Worm (Caenorhabditis elegans): ENCODE measurements around the gene ZC395.4.

Gene ZC395.4

ce11 chrIII:5230415-5230814, 39.5 kb upstream of the ZC395.4 start, which contains the start of gene prmt-5 (continued):
- TF ChIP-seq F37D6.2 (tag; optimal IDR thresholded peaks at IDR 0.05) (no peak), lir-3 (tag; optimal IDR thresholded peaks at IDR 0.05) (no peak), daf-8 (GFP tag; IDR thresholded peaks at IDR 0.05) (no peak), ctbp-1 (GFP tag; IDR thresholded peaks at IDR 0.05) (peak; percentile 45; the same call in 1 of the 2 replicates), Y75B8A.6 (GFP tag; IDR thresholded peaks at IDR 0.05) (peak; percentile 77), php-3 (GFP tag; IDR thresholded peaks at IDR 0.05) (no peak), unc-130 (GFP tag; optimal IDR thresholded peaks at IDR 0.05) (peak; percentile 45), hlh-30 (tag; optimal IDR thresholded peaks at IDR 0.05; ENCODE audit: insufficient read depth) (no peak), pqm-1 (tag; optimal IDR thresholded peaks at IDR 0.05) (no peak), F44E2.7 (GFP tag; IDR thresholded peaks at IDR 0.05) (0 out of 2 replicates have a peak, but pooled peaks have one; percentile 4), F49E8.2 (tag; optimal IDR thresholded peaks at IDR 0.05; ENCODE audit: borderline replicate concordance) (peak; percentile 50), lin-38 (GFP tag; IDR thresholded peaks at IDR 0.05) (peak; percentile 79), ama-1 (optimal IDR thresholded peaks at IDR 0.05) (peak; percentile 93), ceh-20 (GFP tag; IDR thresholded peaks at IDR 0.05) (0 out of 2 replicates have a peak, but pooled peaks have one; percentile 8), mxl-3 (GFP tag; optimal IDR thresholded peaks at IDR 0.05) (no peak), attf-4 (tag; optimal IDR thresholded peaks at IDR 0.05) (no peak), nhr-28 (tag; optimal IDR thresholded peaks at IDR 0.05) (peak; percentile 2), F26F4.8 (GFP tag; conservative IDR thresholded peaks at IDR 0.05) (no peak), nhr-76 (tag; optimal IDR thresholded peaks at IDR 0.05) (no peak), lim-7 (GFP tag; IDR thresholded peaks at IDR 0.05) (0 out of 2 replicates have a peak, but pooled peaks have one; percentile 60), daf-19 (GFP tag; conservative IDR thresholded peaks at IDR 0.05) (no peak), dmd-9 (GFP tag; IDR thresholded peaks at IDR 0.05) (no peak), nhr-111 (GFP tag; optimal IDR thresholded peaks at IDR 0.05) (peak; percentile 62), madf-5 (GFP tag; IDR thresholded peaks at IDR 0.05) (0 out of 4 replicates have a peak, but pooled peaks of 1 of the 2 experiments have one; percentile 4), set-16 (GFP tag; IDR thresholded peaks at IDR 0.05) (no peak), zfp-3 (GFP tag; conservative IDR thresholded peaks at IDR 0.05) (peak; percentile 88), unc-39 (tag; optimal IDR thresholded peaks at IDR 0.05) (no peak), lin-39 (tag; optimal IDR thresholded peaks at IDR 0.05) (no peak), cey-2 (tag; optimal IDR thresholded peaks at IDR 0.05; ENCODE audit: borderline replicate concordance, insufficient read depth) (no peak), dmd-6 (GFP tag; IDR thresholded peaks at IDR 0.05) (peak; percentile 29), mxl-2 (GFP tag; conservative IDR thresholded peaks at IDR 0.05) (no peak), ces-1 (GFP tag; optimal IDR thresholded peaks at IDR 0.05) (no peak), ceh-32 (tag; optimal IDR thresholded peaks at IDR 0.05; ENCODE audit: poor library complexity) (no peak), nhr-41 (GFP tag; IDR thresholded peaks at IDR 0.05) (no peak), ceh-44 (GFP tag; IDR thresholded peaks at IDR 0.05) (no peak), F10B5.3 (tag; optimal IDR thresholded peaks at IDR 0.05) (no peak), jun-1 (tag; optimal IDR thresholded peaks at IDR 0.05) (no peak), nhr-77 (tag; optimal IDR thresholded peaks at IDR 0.05) (peak; percentile 38), skn-1 (tag; optimal IDR thresholded peaks at IDR 0.05) (no peak), spr-3 (GFP tag; optimal IDR thresholded peaks at IDR 0.05) (peak; percentile 59), fos-1 (tag; optimal IDR thresholded peaks at IDR 0.05) (no peak), lin-1 (GFP tag; IDR thresholded peaks at IDR 0.05) (0 out of 2 replicates have a peak, but pooled peaks have one; percentile 73), nhr-237 (tag; optimal IDR thresholded peaks at IDR 0.05) (no peak), ceh-82 (tag; optimal IDR thresholded peaks at IDR 0.05) (no peak), Y5F2A.4 (GFP tag; optimal IDR thresholded peaks at IDR 0.05) (peak; percentile 47), daf-16 (GFP tag; optimal IDR thresholded peaks at IDR 0.05) (peak; percentile 25 to 57), daf-16 (tag; optimal IDR thresholded peaks at IDR 0.05) (peak; percentile 55), zip-11 (GFP tag; IDR thresholded peaks at IDR 0.05) (no peak), R02D3.7 (tag; optimal IDR thresholded peaks at IDR 0.05) (no peak), T26A8.4 (GFP tag; IDR thresholded peaks at IDR 0.05) (peak; percentile 65), mdt-29 (GFP tag; IDR thresholded peaks at IDR 0.05) (no peak), ceh-62 (tag; optimal IDR thresholded peaks at IDR 0.05) (no peak)
